Worm (Caenorhabditis elegans) whole organism, mixed stage, embryonic: ENCODE measurements around the gene F20A1.6.
"Not testable (repeated sequence)": the region's sequence is repeated elsewhere in the genome, so short reads cannot be mapped to it uniquely, and the experiment has no call there.

Experiments
- M03D4.4 ChIP-seq: sonication (generic microtip); optimal IDR thresholded peaks from 2 replicates; lab custom pipeline; 2017; ENCODE audit warnings: mild to moderate bottlenecking, missing genetic modification characterization, missing compliant biosample characterization
- blmp-1 ChIP-seq: fragments of 150-350 bp; optimal IDR thresholded peaks from 2 replicates; lab custom pipeline; 2014; ENCODE audit warnings: missing biosample characterization, missing genetic modification characterization
- ceh-43 ChIP-seq: fragments of 200-800 bp; sonication (Bioruptor generic); optimal IDR thresholded peaks from 2 replicates; lab custom pipeline; 2018; ENCODE audit warnings: mild to moderate bottlenecking, missing genetic modification characterization, moderate library complexity, missing compliant biosample characterization
- ceh-83 ChIP-seq: fragments of 200-800 bp; sonication (Bioruptor generic); optimal IDR thresholded peaks from 2 replicates; lab custom pipeline; 2018; ENCODE audit warnings: mild to moderate bottlenecking, missing genetic modification characterization, missing compliant biosample characterization
- ces-1 ChIP-seq: fragments of 150-350 bp; optimal IDR thresholded peaks from 2 replicates; lab custom pipeline; 2014; ENCODE audit warnings: missing biosample characterization, missing genetic modification reagents, missing genetic modification characterization
- cnd-1 ChIP-seq: fragments of 200-800 bp; sonication (Bioruptor generic); optimal IDR thresholded peaks from 2 replicates; lab custom pipeline; 2018; ENCODE audit warnings: mild to moderate bottlenecking, missing genetic modification characterization, missing compliant biosample characterization
- drap-1 ChIP-seq: fragments of 200-800 bp; sonication (Bioruptor generic); optimal IDR thresholded peaks from 3 replicates; lab custom pipeline; 2018; ENCODE audit warnings: mild to moderate bottlenecking, missing genetic modification characterization, missing compliant biosample characterization
- elt-1 ChIP-seq: sonication (generic microtip); optimal IDR thresholded peaks from 2 replicates; lab custom pipeline; 2017; ENCODE audit warnings: missing genetic modification characterization, mild to moderate bottlenecking, missing compliant biosample characterization, antibody characterized with exemption, moderate library complexity, borderline replicate concordance; ENCODE audit not compliant: insufficient read depth
- elt-3 ChIP-seq: fragments of 150-350 bp; optimal IDR thresholded peaks from 2 replicates; lab custom pipeline; 2014; ENCODE audit warnings: missing biosample characterization, missing genetic modification characterization
- flh-1 ChIP-seq: fragments of 200-800 bp; sonication (Bioruptor generic); optimal IDR thresholded peaks from 2 replicates; lab custom pipeline; 2018; ENCODE audit warnings: mild to moderate bottlenecking, missing genetic modification characterization, moderate library complexity, missing compliant biosample characterization
- ham-2 ChIP-seq: fragments of 200-800 bp; sonication (Bioruptor generic); optimal IDR thresholded peaks from 2 replicates; lab custom pipeline; 2018; ENCODE audit warnings: mild to moderate bottlenecking, missing genetic modification characterization, missing compliant biosample characterization
- hlh-1 ChIP-seq: fragments of 150-350 bp; optimal IDR thresholded peaks from 2 replicates; lab custom pipeline; 2014; ENCODE audit warnings: missing biosample characterization, missing genetic modification reagents, missing genetic modification characterization
- lin-32 ChIP-seq: fragments of 200-800 bp; sonication (Bioruptor generic); optimal IDR thresholded peaks from 2 replicates; lab custom pipeline; 2018; ENCODE audit warnings: mild to moderate bottlenecking, missing genetic modification characterization, missing compliant biosample characterization
- lsy-2 ChIP-seq: fragments of 150-350 bp; optimal IDR thresholded peaks from 2 replicates; lab custom pipeline; 2014; ENCODE audit warnings: missing biosample characterization, missing genetic modification characterization
- mep-1 ChIP-seq: fragments of 150-350 bp; optimal IDR thresholded peaks from 2 replicates; lab custom pipeline; 2017; ENCODE audit warnings: missing biosample characterization, missing genetic modification reagents, missing genetic modification characterization, inconsistent platforms
- mls-2 ChIP-seq: sonication (generic microtip); optimal IDR thresholded peaks from 2 replicates; lab custom pipeline; 2016; ENCODE audit warnings: mild to moderate bottlenecking, missing genetic modification characterization, moderate library complexity, missing compliant biosample characterization
- nhr-12 ChIP-seq: fragments of 150-350 bp; optimal IDR thresholded peaks from 2 replicates; lab custom pipeline; 2014; ENCODE audit warnings: missing biosample characterization, missing genetic modification characterization
- nhr-237 ChIP-seq: fragments of 150-350 bp; optimal IDR thresholded peaks from 2 replicates; lab custom pipeline; 2014; ENCODE audit warnings: missing biosample characterization, missing genetic modification characterization
- nhr-28 ChIP-seq: fragments of 150-350 bp; optimal IDR thresholded peaks from 2 replicates; lab custom pipeline; 2014; ENCODE audit warnings: missing biosample characterization, missing genetic modification characterization
- nhr-76 ChIP-seq: sonication (generic microtip); optimal IDR thresholded peaks from 2 replicates; lab custom pipeline; 2017; ENCODE audit warnings: missing biosample characterization, missing genetic modification characterization
- pha-4 ChIP-seq: fragments of 150-350 bp; optimal IDR thresholded peaks from 2 replicates; lab custom pipeline; 2018; ENCODE audit warnings: missing biosample characterization, missing genetic modification reagents, missing genetic modification characterization
- sem-2 ChIP-seq: fragments of 200-800 bp; sonication (Bioruptor generic); optimal IDR thresholded peaks from 2 replicates; lab custom pipeline; 2018; ENCODE audit warnings: mild to moderate bottlenecking, missing genetic modification characterization, missing compliant biosample characterization
- snpc-4 ChIP-seq: fragments of 150-350 bp; optimal IDR thresholded peaks from 2 replicates; lab custom pipeline; 2014; ENCODE audit warnings: missing biosample characterization, missing genetic modification characterization
- sptf-1 ChIP-seq: sonication (generic microtip); optimal IDR thresholded peaks from 2 replicates; lab custom pipeline; 2017; ENCODE audit warnings: mild to moderate bottlenecking, missing genetic modification characterization, moderate library complexity, missing compliant biosample characterization
- tbx-8 ChIP-seq: fragments of 200-800 bp; sonication (Bioruptor generic); optimal IDR thresholded peaks from 2 replicates; lab custom pipeline; 2018; ENCODE audit warnings: mild to moderate bottlenecking, missing genetic modification characterization, moderate library complexity, missing compliant biosample characterization
- unc-120 ChIP-seq: sonication (generic microtip); optimal IDR thresholded peaks from 2 replicates; lab custom pipeline; 2017; ENCODE audit warnings: missing genetic modification characterization, missing compliant biosample characterization; ENCODE audit not compliant: poor library complexity, severe bottlenecking
- unc-39 ChIP-seq: fragments of 150-350 bp; optimal IDR thresholded peaks from 2 replicates; lab custom pipeline; 2014; ENCODE audit warnings: missing biosample characterization, missing genetic modification characterization
- unc-62 ChIP-seq: fragments of 150-350 bp; optimal IDR thresholded peaks from 2 replicates; lab custom pipeline; 2014; ENCODE audit warnings: missing biosample characterization, missing genetic modification reagents, missing genetic modification characterization
- ztf-11 ChIP-seq: fragments of 150-350 bp; optimal IDR thresholded peaks from 2 replicates; lab custom pipeline; 2014; ENCODE audit warnings: missing biosample characterization, missing genetic modification characterization

F20A1.6 gene

ce11 chrV:7059350-7059749, 32.4 kb upstream of the F20A1.6 start, which contains the start of gene mdt-6:
Gene mdt-6, minus strand, starts transcription at chrV:7059624.
- no peak for TF ChIP-seq nhr-12
- TF ChIP-seq drap-1 (GFP tag; lab: Kevin White, UChicago): no peak

- not testable (repeated sequence) for TF ChIP-seq ztf-11; lsy-2 (tag; lab: Kevin White, UChicago); drap-1 (GFP tag; lab: Kevin White, UChicago)
Observed at ce11 chrV:7057795-7058194, 30.8 kb upstream of the F20A1.6 start, which contains the start of gene Y57E12AL.2. Gene Y57E12AL.2, plus strand, starts transcription at chrV:7058095.

DNA sequence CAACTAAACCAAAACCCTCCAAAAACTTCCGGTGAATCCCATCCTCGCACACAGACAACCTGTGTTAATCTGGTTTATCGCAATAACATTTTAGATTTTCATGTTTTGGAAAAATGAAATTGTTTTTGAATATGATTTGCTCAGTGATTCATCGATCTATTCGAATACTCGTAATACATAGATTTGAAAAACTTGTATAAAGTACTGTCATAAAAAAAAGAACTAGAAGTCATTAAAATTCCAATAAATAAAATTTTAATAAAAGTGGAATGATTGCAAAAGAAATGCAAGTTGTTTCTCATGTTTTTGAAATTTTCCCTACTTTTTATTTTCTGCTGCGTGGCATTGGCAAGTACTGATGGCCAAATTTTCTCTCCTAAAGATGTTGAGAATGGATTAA, 27.6 kb upstream of the F20A1.6 start, which contains the start of gene spig-8:
TSS of gene spig-8 (plus strand) at position 301 of the 400 bp plus-strand sequence.
- no peak for TF ChIP-seq blmp-1 (tag; lab: Kevin White, UChicago)
- no peak for TF ChIP-seq flh-1 (GFP tag; lab: Kevin White, UChicago)
- TF ChIP-seq unc-39 (tag; lab: Kevin White, UChicago): no peak
- TF ChIP-seq ztf-11: no peak
- no peak for TF ChIP-seq mls-2 (tag; lab: Kevin White, UChicago)
- TF ChIP-seq, all 35 proteins: peak for 0

ce11 chrV:7053100-7053499, 26.1 kb upstream of the F20A1.6 start, which contains the start of gene txt-17:
Gene txt-17, minus strand, starts transcription at chrV:7053200.
- TF ChIP-seq nhr-12 (no peak), lsy-2 (tag; lab: Kevin White, UChicago) (no peak), M03D4.4 (tag; lab: Kevin White, UChicago) (no peak), unc-39 (tag; lab: Kevin White, UChicago) (no peak), elt-1 (no peak), elt-3 (no peak), drap-1 (GFP tag; lab: Kevin White, UChicago) (no peak), ces-1 (no peak), mep-1 (tag; lab: Kevin White, UChicago) (no peak), hlh-1 (tag; lab: Kevin White, UChicago) (no peak), ceh-43 (GFP tag; lab: Kevin White, UChicago) (no peak), cnd-1 (tag; lab: Kevin White, UChicago) (no peak), sem-2 (GFP tag; lab: Kevin White, UChicago) (no peak), pha-4 (tag; lab: Kevin White, UChicago) (no peak), lin-32 (GFP tag; lab: Kevin White, UChicago) (no peak)
- TF ChIP-seq, all 35 proteins: peak for 0

DNA sequence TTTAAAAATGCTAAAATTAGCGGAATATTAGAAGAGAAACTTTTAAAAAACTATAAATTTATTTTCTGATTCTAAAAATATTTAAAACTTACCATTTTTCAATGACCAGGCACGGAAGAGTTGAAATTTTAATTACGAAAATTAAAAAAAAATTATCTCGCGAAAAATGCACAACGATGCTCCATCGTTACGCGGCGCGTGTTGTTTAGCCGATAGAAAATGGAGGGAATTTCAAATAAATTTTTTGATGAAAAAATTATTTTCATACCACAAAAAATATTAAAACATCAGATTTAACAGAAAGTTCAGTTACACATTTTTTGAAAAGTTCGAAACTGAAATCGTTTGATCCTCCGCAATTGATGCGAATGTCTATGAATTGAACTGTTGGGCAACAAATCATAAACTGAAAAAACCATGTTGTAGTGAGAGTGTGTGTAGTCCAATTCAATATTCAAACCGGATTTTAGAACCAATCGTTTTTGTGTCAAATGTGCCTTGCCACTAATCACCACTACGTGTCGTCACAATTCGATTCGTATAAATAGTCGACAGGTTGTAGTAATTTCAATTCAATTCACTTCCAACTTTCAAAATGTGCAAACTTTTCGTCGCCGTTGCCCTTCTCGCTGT, 24.3 kb upstream of the F20A1.6 start, which contains the start of the genes tofu-2 and spig-1:
TSS of gene tofu-2 (minus strand) at position 116 of the 633 bp plus-strand sequence.
TSS of gene spig-1 (plus strand) at position 583 of the 633 bp plus-strand sequence.
- TF ChIP-seq pha-4 (tag; lab: Kevin White, UChicago): no peak
- no peak for TF ChIP-seq ceh-83 (GFP tag; lab: Kevin White, UChicago)
- no peak for TF ChIP-seq unc-62 (GFP tag; lab: Kevin White, UChicago)
- TF ChIP-seq unc-120 (tag; lab: Kevin White, UChicago): no peak
- TF ChIP-seq sem-2 (GFP tag; lab: Kevin White, UChicago): no peak
- TF ChIP-seq nhr-12: no peak
- TF ChIP-seq mls-2 (tag; lab: Kevin White, UChicago): no peak
- TF ChIP-seq nhr-28: no peak
- no peak for TF ChIP-seq snpc-4
- TF ChIP-seq cnd-1 (tag; lab: Kevin White, UChicago): no peak
- TF ChIP-seq, all 35 proteins: peak for 0

- no peak for TF ChIP-seq flh-1 (GFP tag; lab: Kevin White, UChicago)
- TF ChIP-seq blmp-1 (tag; lab: Kevin White, UChicago): no peak
- no peak for TF ChIP-seq snpc-4
- no peak for TF ChIP-seq nhr-76 (tag; lab: Kevin White, UChicago)
- TF ChIP-seq elt-3: no peak
- no peak for TF ChIP-seq sptf-1
- no peak for TF ChIP-seq drap-1 (GFP tag; lab: Kevin White, UChicago)
- no peak for TF ChIP-seq nhr-237 (tag; lab: Kevin White, UChicago)
- TF ChIP-seq unc-39 (tag; lab: Kevin White, UChicago): no peak
- no peak for TF ChIP-seq tbx-8 (GFP tag; lab: Kevin White, UChicago)
- no peak for TF ChIP-seq ham-2 (GFP tag; lab: Kevin White, UChicago)
Observed at ce11 chrV:7050153-7050552, 23.2 kb upstream of the F20A1.6 start.
